Worm (Caenorhabditis elegans) whole organism, L4 larva: Measurements from ENCODE around the gene gsto-1.

Source experiments
- F10B5.3 ChIP-seq: sonication (generic microtip); optimal IDR thresholded peaks from 2 replicates; lab custom pipeline; 2016; ENCODE audit warnings: mild to moderate bottlenecking, missing genetic modification characterization, missing compliant biosample characterization
- F37D6.2 ChIP-seq: sonication (generic microtip); optimal IDR thresholded peaks from 2 replicates; lab custom pipeline; 2016; ENCODE audit warnings: mild to moderate bottlenecking, missing genetic modification characterization, missing compliant biosample characterization
- F49E8.2 ChIP-seq: sonication (generic microtip); optimal IDR thresholded peaks from 2 replicates; lab custom pipeline; 2016; ENCODE audit warnings: missing compliant biosample characterization, mild to moderate bottlenecking, missing genetic modification characterization, borderline replicate concordance
- T20F7.1 ChIP-seq: fragments of 200-800 bp; sonication (Bioruptor generic); optimal IDR thresholded peaks from 2 replicates; lab custom pipeline; 2018; ENCODE audit warnings: mild to moderate bottlenecking, missing genetic modification characterization, missing compliant biosample characterization
- Y48G9A.11 ChIP-seq: fragments of 200-800 bp; sonication (Bioruptor generic); IDR thresholded peaks from 2 replicates; pipeline ENCODE4 v1.3.6; 2022; ENCODE audit warnings: missing genetic modification reagents, missing genetic modification characterization, missing compliant biosample characterization
- ZK546.5 ChIP-seq, 2 experiments: sonication (generic microtip); optimal IDR thresholded peaks; 2 replicates each; lab custom pipeline; 2017; ENCODE audit warnings: missing biosample characterization in 2 of 2, missing genetic modification characterization in 2 of 2
- aha-1 ChIP-seq: fragments of 150-350 bp; peaks from one replicate; lab custom pipeline; 2014; ENCODE audit warnings: missing biosample characterization, missing genetic modification characterization
- aly-2 ChIP-seq: sonication (generic microtip); optimal IDR thresholded peaks from 2 replicates; lab custom pipeline; 2018; ENCODE audit warnings: missing biosample characterization, missing genetic modification characterization
- ama-1 ChIP-seq: fragments of 150-350 bp; optimal IDR thresholded peaks from 2 replicates; lab custom pipeline; 2014; ENCODE audit warnings: inconsistent platforms, mixed read lengths
- arid-1 ChIP-seq: fragments of 200-800 bp; sonication (Bioruptor generic); conservative IDR thresholded peaks from 2 replicates; pipeline ENCODE4 v1.3.6; 2022; ENCODE audit warnings: missing genetic modification reagents, missing genetic modification characterization, missing compliant biosample characterization
- attf-4 ChIP-seq: sonication (generic microtip); optimal IDR thresholded peaks from 3 replicates; lab custom pipeline; 2017; ENCODE audit warnings: missing biosample characterization, missing genetic modification characterization
- ctbp-1 ChIP-seq: fragments of 200-800 bp; sonication (Bioruptor generic); IDR thresholded peaks from 2 replicates; pipeline ENCODE4 v1.3.6; 2022; ENCODE audit warnings: missing genetic modification reagents, missing genetic modification characterization, missing compliant biosample characterization
- dmd-9 ChIP-seq: fragments of 200-800 bp; sonication (Bioruptor generic); IDR thresholded peaks from 2 replicates; pipeline ENCODE4 v1.3.6; 2022; ENCODE audit warnings: missing genetic modification reagents, missing genetic modification characterization, missing compliant biosample characterization
- dpl-1 ChIP-seq: fragments of 150-350 bp; optimal IDR thresholded peaks from 2 replicates; lab custom pipeline; 2014; ENCODE audit warnings: missing biosample characterization, missing genetic modification reagents, missing genetic modification characterization
- duxl-1 ChIP-seq: sonication (generic microtip); optimal IDR thresholded peaks from 2 replicates; lab custom pipeline; 2016; ENCODE audit warnings: mild to moderate bottlenecking, missing genetic modification characterization, moderate library complexity, missing compliant biosample characterization; ENCODE audit not compliant: poor library complexity
- dve-1 ChIP-seq: sonication (generic microtip); optimal IDR thresholded peaks from 2 replicates; lab custom pipeline; 2017; ENCODE audit warnings: antibody characterized with exemption, mild to moderate bottlenecking, missing genetic modification characterization, missing compliant biosample characterization; ENCODE audit not compliant: insufficient read depth
- fkh-10 ChIP-seq: fragments of 150-350 bp; optimal IDR thresholded peaks from 2 replicates; lab custom pipeline; 2014; ENCODE audit warnings: missing biosample characterization, missing genetic modification reagents, missing genetic modification characterization
- fos-1 ChIP-seq: fragments of 150-350 bp; optimal IDR thresholded peaks from 2 replicates; lab custom pipeline; 2014; ENCODE audit warnings: missing biosample characterization, missing genetic modification characterization
- hif-1 ChIP-seq, 2 experiments: sonication (generic microtip); optimal IDR thresholded peaks; 2 replicates each; lab custom pipeline; 2016 to 2017; ENCODE audit warnings: missing compliant biosample characterization in 2 of 2, missing genetic modification characterization in 2 of 2, missing genetic modification reagents in 2 of 2, missing genotype in 2 of 2, mild to moderate bottlenecking in 1 of 2
- hlh-11 ChIP-seq: fragments of 200-800 bp; sonication (Bioruptor generic); optimal IDR thresholded peaks from 2 replicates; lab custom pipeline; 2018; ENCODE audit warnings: mild to moderate bottlenecking, missing genetic modification characterization, missing compliant biosample characterization
- hlh-30 ChIP-seq: sonication (generic microtip); optimal IDR thresholded peaks from 2 replicates; lab custom pipeline; 2017; ENCODE audit warnings: antibody characterized with exemption, mild to moderate bottlenecking, missing genetic modification characterization, missing compliant biosample characterization; ENCODE audit not compliant: insufficient read depth
- hmg-1.1 ChIP-seq: fragments of 200-800 bp; sonication (Bioruptor generic); IDR thresholded peaks from 2 replicates; pipeline ENCODE4 v1.3.6; 2022; ENCODE audit warnings: missing genetic modification reagents, missing genetic modification characterization, missing compliant biosample characterization
- lin-13 ChIP-seq: fragments of 150-350 bp; optimal IDR thresholded peaks from 2 replicates; lab custom pipeline; 2014; ENCODE audit warnings: missing biosample characterization, missing genetic modification reagents, missing genetic modification characterization
- lin-29 ChIP-seq: fragments of 200-800 bp; sonication (Bioruptor generic); IDR thresholded peaks from 2 replicates; pipeline ENCODE4 v1.3.6; 2022; ENCODE audit warnings: missing genetic modification reagents, missing genetic modification characterization, missing compliant biosample characterization
- lsy-2 ChIP-seq, 2 experiments: fragments of 150-350 bp in 1 of 2; sonication (generic microtip) in 1 of 2; optimal IDR thresholded peaks; 2 replicates each; lab custom pipeline; 2014 to 2017; ENCODE audit warnings: missing biosample characterization in 2 of 2, missing genetic modification characterization in 2 of 2
- mep-1 ChIP-seq: fragments of 150-350 bp; sonication (generic microtip); optimal IDR thresholded peaks from 3 replicates; lab custom pipeline; 2014; ENCODE audit warnings: missing biosample characterization, missing genetic modification characterization
- mes-2 ChIP-seq: sonication (generic microtip); optimal IDR thresholded peaks from 2 replicates; lab custom pipeline; 2016; ENCODE audit warnings: missing genotype, mild to moderate bottlenecking, missing genetic modification characterization, missing compliant biosample characterization; ENCODE audit not compliant: poor library complexity, severe bottlenecking
- nhr-10 ChIP-seq: fragments of 150-350 bp; optimal IDR thresholded peaks from 2 replicates; lab custom pipeline; 2014; ENCODE audit warnings: missing biosample characterization, missing genetic modification characterization
- nhr-11 ChIP-seq: fragments of 150-350 bp; optimal IDR thresholded peaks from 2 replicates; lab custom pipeline; 2014; ENCODE audit warnings: missing biosample characterization, missing genetic modification characterization
- nhr-25 ChIP-seq: sonication (generic microtip); optimal IDR thresholded peaks from 2 replicates; lab custom pipeline; 2017; ENCODE audit warnings: missing genetic modification characterization, mild to moderate bottlenecking, missing compliant biosample characterization, antibody characterized with exemption, moderate library complexity, borderline replicate concordance; ENCODE audit not compliant: insufficient read depth
- nhr-28 ChIP-seq: fragments of 150-350 bp; optimal IDR thresholded peaks from 2 replicates; lab custom pipeline; 2014; ENCODE audit warnings: missing biosample characterization, missing genetic modification characterization
- nhr-6 ChIP-seq: fragments of 150-350 bp; optimal IDR thresholded peaks from 2 replicates; lab custom pipeline; 2014; ENCODE audit warnings: missing biosample characterization, missing genetic modification characterization
- nhr-76 ChIP-seq: fragments of 150-350 bp; optimal IDR thresholded peaks from 2 replicates; lab custom pipeline; 2014; ENCODE audit warnings: missing biosample characterization, missing genetic modification characterization
- nhr-77 ChIP-seq: fragments of 150-350 bp; optimal IDR thresholded peaks from 2 replicates; lab custom pipeline; 2014; ENCODE audit warnings: missing biosample characterization, missing genetic modification characterization
- sdz-12 ChIP-seq: fragments of 200-800 bp; sonication (Bioruptor generic); optimal IDR thresholded peaks from 2 replicates; lab custom pipeline; 2018; ENCODE audit warnings: mild to moderate bottlenecking, missing genetic modification characterization, missing compliant biosample characterization
- skn-1 ChIP-seq: fragments of 150-350 bp; optimal IDR thresholded peaks from 2 replicates; lab custom pipeline; 2014; ENCODE audit warnings: missing biosample characterization, missing genetic modification characterization
- spr-1 ChIP-seq: sonication (generic microtip); optimal IDR thresholded peaks from 2 replicates; lab custom pipeline; 2016; ENCODE audit warnings: mild to moderate bottlenecking, missing genetic modification characterization, missing compliant biosample characterization
- spr-3 ChIP-seq: fragments of 200-800 bp; sonication (Bioruptor generic); optimal IDR thresholded peaks from 2 replicates; lab custom pipeline; 2018; ENCODE audit warnings: mild to moderate bottlenecking, missing genetic modification characterization, missing compliant biosample characterization
- tag-97 ChIP-seq: fragments of 200-800 bp; sonication (Bioruptor generic); IDR thresholded peaks from 2 replicates; pipeline ENCODE4 v1.3.6; 2022; ENCODE audit warnings: missing genetic modification characterization, missing compliant biosample characterization
- unc-130 ChIP-seq: sonication (generic microtip); optimal IDR thresholded peaks from 2 replicates; lab custom pipeline; 2016; ENCODE audit warnings: missing genetic modification reagents, missing genetic modification characterization, missing compliant biosample characterization
- unc-39 ChIP-seq: sonication (generic microtip); optimal IDR thresholded peaks from 2 replicates; lab custom pipeline; 2017; ENCODE audit warnings: missing biosample characterization, missing genetic modification characterization

Gene gsto-1

ce11 chrIII:7940819-7941218, 6.0 kb downstream of the gsto-1 start, which contains the start of gene C29E4.12:
Gene C29E4.12 (plus strand): TSS chrIII:7941151.
- no peak for TF ChIP-seq ZK546.5 (tag; optimal IDR thresholded peaks at IDR 0.05; lab: Kevin White, UChicago)
- no peak for TF ChIP-seq duxl-1 (tag; lab: Kevin White, UChicago)
- no peak for TF ChIP-seq hlh-11 (tag; lab: Kevin White, UChicago)
- TF ChIP-seq nhr-11 (tag; lab: Kevin White, UChicago), result peak; percentile 11
- TF ChIP-seq lin-29 (GFP tag; lab: Robert Waterston, UW), result no peak
- no peak for TF ChIP-seq dmd-9 (GFP tag; lab: Robert Waterston, UW)
- TF ChIP-seq hlh-30, result peak; percentile 79
- peak; percentile 38 for TF ChIP-seq fkh-10 (GFP tag; lab: Kevin White, UChicago)
- peak in 1 of 2 experiments; percentile 27 for TF ChIP-seq hif-1 (tag; optimal IDR thresholded peaks at IDR 0.05; lab: Kevin White, UChicago)
- TF ChIP-seq T20F7.1 (GFP tag; lab: Kevin White, UChicago), result peak; percentile 99
- no peak for TF ChIP-seq F49E8.2
- peak; percentile 45 for TF ChIP-seq nhr-6 (tag; lab: Kevin White, UChicago)
- peak; percentile 96 for TF ChIP-seq dpl-1
- TF ChIP-seq aha-1, result peak; percentile 62
- TF ChIP-seq nhr-25 (tag; lab: Kevin White, UChicago), result peak; percentile 55
- peak; percentile 26 for TF ChIP-seq dve-1 (tag; lab: Kevin White, UChicago)
- TF ChIP-seq hmg-1.1 (GFP tag; lab: Robert Waterston, UW), result peak; percentile 65; the same call in 1 of the 2 replicates
- TF ChIP-seq Y48G9A.11 (GFP tag; lab: Robert Waterston, UW), result peak; percentile 94
- TF ChIP-seq nhr-28 (tag; lab: Kevin White, UChicago), result peak; percentile 52
- TF ChIP-seq lsy-2 (tag; optimal IDR thresholded peaks at IDR 0.05; lab: Kevin White, UChicago), result peak in 1 of 2 experiments; percentile 83
- no peak for TF ChIP-seq arid-1 (GFP tag; lab: Robert Waterston, UW)
- TF ChIP-seq mes-2 (tag; lab: Kevin White, UChicago), result peak; percentile 77
- TF ChIP-seq nhr-10, result no peak
- TF ChIP-seq ama-1 (lab: Kevin White, UChicago), result no peak

DNA sequence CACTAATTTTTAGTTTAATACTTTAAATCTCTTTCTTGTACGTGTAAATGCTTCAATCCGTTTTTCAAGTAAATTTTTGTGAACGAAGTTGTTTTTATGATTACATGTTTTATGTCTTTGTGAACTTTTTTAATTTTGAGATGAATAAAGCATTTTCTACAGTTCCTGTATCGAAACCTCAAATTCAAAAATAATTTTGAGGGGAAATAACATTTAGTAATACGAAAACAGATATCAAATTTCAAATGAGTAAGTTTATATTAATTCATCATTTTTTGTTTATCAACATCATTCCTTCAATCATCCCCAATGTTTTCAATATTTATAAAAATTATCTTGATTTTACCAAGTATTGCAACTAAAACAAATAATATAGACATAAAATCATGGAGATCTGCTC, 9.3 kb downstream of the gsto-1 start, which contains the start of gene C29E4.10:
Gene C29E4.10, plus strand, starts transcription at position 301 of the 400 bp plus-strand sequence.
- TF ChIP-seq spr-3 (GFP tag; lab: Kevin White, UChicago) (no peak), nhr-6 (tag; lab: Kevin White, UChicago) (no peak), mep-1 (tag; lab: Kevin White, UChicago) (no peak), unc-130 (GFP tag; lab: Kevin White, UChicago) (no peak), tag-97 (GFP tag; lab: Robert Waterston, UW) (no peak), aly-2 (tag; lab: Kevin White, UChicago) (no peak), attf-4 (tag; lab: Kevin White, UChicago) (no peak), hmg-1.1 (GFP tag; lab: Robert Waterston, UW) (no peak), nhr-76 (tag; lab: Kevin White, UChicago) (no peak), sdz-12 (GFP tag; lab: Kevin White, UChicago) (no peak), lin-29 (GFP tag; lab: Robert Waterston, UW) (no peak), nhr-77 (tag; lab: Kevin White, UChicago) (no peak), F37D6.2 (tag; lab: Kevin White, UChicago) (no peak), F10B5.3 (tag; lab: Kevin White, UChicago) (no peak), unc-39 (tag; lab: Kevin White, UChicago) (no peak), ctbp-1 (GFP tag; lab: Robert Waterston, UW) (no peak), spr-1 (no peak), lin-13 (GFP tag; lab: Kevin White, UChicago) (no peak), skn-1 (no peak), fos-1 (tag; lab: Kevin White, UChicago) (no peak)
